Worm (Caenorhabditis elegans) whole organism, young adult: Measurements from ENCODE around the gene che-6.

ENCODE experiments used
- B0019.2 ChIP-seq: fragments of 200-800 bp; sonication (Bioruptor generic); conservative IDR thresholded peaks from 2 replicates; pipeline ENCODE4 v1.3.6; 2022; ENCODE audit warnings: missing genetic modification reagents, missing genetic modification characterization, missing compliant biosample characterization
- C17E4.6 ChIP-seq: fragments of 200-800 bp; sonication (Bioruptor generic); IDR thresholded peaks from 2 replicates; pipeline ENCODE4 v1.3.6; 2022; ENCODE audit warnings: missing genetic modification reagents, missing genetic modification characterization, missing compliant biosample characterization
- F33H1.4 ChIP-seq: fragments of 200-800 bp; sonication (Bioruptor generic); IDR thresholded peaks from 2 replicates; pipeline ENCODE4 v1.3.6; 2022; ENCODE audit warnings: missing genetic modification reagents, missing genetic modification characterization, missing compliant biosample characterization
- F39B2.1 ChIP-seq: fragments of 200-800 bp; sonication (Bioruptor generic); IDR thresholded peaks from 2 replicates; pipeline ENCODE4 v1.3.6; 2022; ENCODE audit warnings: missing genetic modification reagents, missing genetic modification characterization, missing compliant biosample characterization
- K12H6.12 ChIP-seq: fragments of 200-800 bp; sonication (Bioruptor generic); optimal IDR thresholded peaks from 2 replicates; lab custom pipeline; 2018; ENCODE audit warnings: mild to moderate bottlenecking, missing genetic modification characterization, missing compliant biosample characterization
- Y53F4B.3 ChIP-seq: fragments of 200-800 bp; sonication (Bioruptor generic); IDR thresholded peaks from 2 replicates; pipeline ENCODE4 v1.3.6; 2022; ENCODE audit warnings: missing genetic modification reagents, missing genetic modification characterization, missing compliant biosample characterization
- Y56A3A.18 ChIP-seq: fragments of 200-800 bp; sonication (Bioruptor generic); IDR thresholded peaks from 2 replicates; pipeline ENCODE4 v1.3.6; 2022; ENCODE audit warnings: missing genetic modification reagents, missing genetic modification characterization, missing compliant biosample characterization
- ZK185.1 ChIP-seq: sonication (generic microtip); optimal IDR thresholded peaks from 2 replicates; lab custom pipeline; 2016; ENCODE audit warnings: mild to moderate bottlenecking, missing genetic modification characterization, missing compliant biosample characterization; ENCODE audit not compliant: poor library complexity, severe bottlenecking
- aptf-3 ChIP-seq: fragments of 200-800 bp; sonication (Bioruptor generic); IDR thresholded peaks from 2 replicates; pipeline ENCODE4 v1.3.6; 2022; ENCODE audit warnings: missing genetic modification characterization, missing compliant biosample characterization
- atf-7 ChIP-seq: sonication (generic microtip); optimal IDR thresholded peaks from 2 replicates; lab custom pipeline; 2017; ENCODE audit warnings: mild to moderate bottlenecking, missing genetic modification characterization, missing compliant biosample characterization
- attf-3 ChIP-seq: fragments of 200-800 bp; sonication (Bioruptor generic); conservative IDR thresholded peaks from 2 replicates; pipeline ENCODE4 v1.3.6; 2022; ENCODE audit warnings: missing genetic modification reagents, missing genetic modification characterization, missing compliant biosample characterization
- bed-2 ChIP-seq: fragments of 200-800 bp; sonication (Bioruptor generic); IDR thresholded peaks from 2 replicates; pipeline ENCODE4 v1.3.6; 2022; ENCODE audit warnings: missing genetic modification reagents, missing genetic modification characterization, missing compliant biosample characterization
- ceh-100 ChIP-seq: fragments of 200-800 bp; sonication (Bioruptor generic); IDR thresholded peaks from 2 replicates; pipeline ENCODE4 v1.3.6; 2022; ENCODE audit warnings: missing genetic modification reagents, missing genetic modification characterization, missing compliant biosample characterization
- ceh-79 ChIP-seq: sonication (generic microtip); optimal IDR thresholded peaks from 2 replicates; lab custom pipeline; 2017; ENCODE audit warnings: mild to moderate bottlenecking, missing genetic modification characterization, missing compliant biosample characterization
- ceh-91 ChIP-seq: fragments of 200-800 bp; sonication (Bioruptor generic); IDR thresholded peaks from 2 replicates; pipeline ENCODE4 v1.3.6; 2022; ENCODE audit warnings: missing genetic modification reagents, missing genetic modification characterization, missing compliant biosample characterization
- chd-7 ChIP-seq: sonication (generic microtip); optimal IDR thresholded peaks from 2 replicates; lab custom pipeline; 2016; ENCODE audit warnings: mild to moderate bottlenecking, missing genetic modification characterization, moderate library complexity, missing compliant biosample characterization
- dox-1 ChIP-seq: fragments of 200-800 bp; sonication (Bioruptor generic); IDR thresholded peaks from 2 replicates; pipeline ENCODE4 v1.3.6; 2022; ENCODE audit warnings: missing genetic modification reagents, missing genetic modification characterization, missing compliant biosample characterization
- dpl-1 ChIP-seq: fragments of 150-350 bp; optimal IDR thresholded peaks from 2 replicates; lab custom pipeline; 2014; ENCODE audit warnings: missing biosample characterization, missing genetic modification reagents, missing genetic modification characterization
- egl-44 ChIP-seq: fragments of 200-800 bp; sonication (Bioruptor generic); IDR thresholded peaks from 2 replicates; pipeline ENCODE4 v1.3.6; 2022; ENCODE audit warnings: missing genetic modification reagents, missing genetic modification characterization, missing compliant biosample characterization
- egrh-3 ChIP-seq: fragments of 200-800 bp; sonication (Bioruptor generic); IDR thresholded peaks from 2 replicates; pipeline ENCODE4 v1.3.6; 2022; ENCODE audit warnings: missing genetic modification reagents, missing genetic modification characterization, missing compliant biosample characterization
- ekl-4 ChIP-seq: fragments of 200-800 bp; sonication (Bioruptor generic); IDR thresholded peaks from 2 replicates; pipeline ENCODE4 v1.3.6; 2022; ENCODE audit warnings: missing genetic modification reagents, missing genetic modification characterization, missing compliant biosample characterization
- him-1 ChIP-seq: sonication (generic microtip); optimal IDR thresholded peaks from 2 replicates; lab custom pipeline; 2016; ENCODE audit warnings: missing genotype, missing genetic modification reagents, missing genetic modification characterization, missing compliant biosample characterization
- hmg-20 ChIP-seq: fragments of 200-800 bp; sonication (Bioruptor generic); IDR thresholded peaks from 2 replicates; pipeline ENCODE4 v1.3.6; 2022; ENCODE audit warnings: missing genetic modification reagents, missing genetic modification characterization, missing compliant biosample characterization
- hsf-1 ChIP-seq: fragments of 200-800 bp; sonication (Bioruptor generic); IDR thresholded peaks from 2 replicates; pipeline ENCODE4 v1.3.6; 2022; ENCODE audit warnings: missing genetic modification reagents, missing genetic modification characterization, missing compliant biosample characterization
- lin-40 ChIP-seq: sonication (generic microtip); optimal IDR thresholded peaks from 2 replicates; lab custom pipeline; 2016; ENCODE audit warnings: missing genetic modification characterization, mild to moderate bottlenecking, missing compliant biosample characterization, missing genotype, missing genetic modification reagents
- madf-10 ChIP-seq: sonication (generic microtip); optimal IDR thresholded peaks from 2 replicates; lab custom pipeline; 2016; ENCODE audit warnings: mild to moderate bottlenecking, missing genetic modification characterization, missing compliant biosample characterization
- madf-6 ChIP-seq: fragments of 200-800 bp; sonication (Bioruptor generic); IDR thresholded peaks from 2 replicates; pipeline ENCODE4 v1.3.6; 2022; ENCODE audit warnings: missing genetic modification reagents, missing genetic modification characterization, missing compliant biosample characterization
- mxl-1 ChIP-seq: sonication (generic microtip); optimal IDR thresholded peaks from 2 replicates; lab custom pipeline; 2016; ENCODE audit warnings: missing genetic modification characterization, missing compliant biosample characterization
- nfya-2 ChIP-seq: fragments of 200-800 bp; sonication (Bioruptor generic); IDR thresholded peaks from 2 replicates; pipeline ENCODE4 v1.3.6; 2022; ENCODE audit warnings: missing genetic modification reagents, missing genetic modification characterization, missing compliant biosample characterization
- nhr-27 ChIP-seq: fragments of 200-800 bp; sonication (Bioruptor generic); optimal IDR thresholded peaks from 2 replicates; lab custom pipeline; 2018; ENCODE audit warnings: mild to moderate bottlenecking, missing genetic modification characterization, moderate library complexity, missing compliant biosample characterization
- nhr-80 ChIP-seq: sonication (generic microtip); optimal IDR thresholded peaks from 2 replicates; lab custom pipeline; 2016; ENCODE audit warnings: missing genetic modification characterization, missing compliant biosample characterization
- nhr-90 ChIP-seq: sonication (generic microtip); optimal IDR thresholded peaks from 2 replicates; lab custom pipeline; 2016; ENCODE audit warnings: missing genotype, mild to moderate bottlenecking, missing genetic modification characterization, missing compliant biosample characterization
- rcor-1 ChIP-seq: fragments of 200-800 bp; sonication (Bioruptor generic); IDR thresholded peaks from 2 replicates; pipeline ENCODE4 v1.3.6; 2022; ENCODE audit warnings: missing genetic modification reagents, missing genetic modification characterization, missing compliant biosample characterization
- repo-1 ChIP-seq: sonication (generic microtip); optimal IDR thresholded peaks from 2 replicates; lab custom pipeline; 2017; ENCODE audit warnings: mild to moderate bottlenecking, missing genetic modification characterization, missing compliant biosample characterization
- sea-2 ChIP-seq: fragments of 200-800 bp; sonication (Bioruptor generic); IDR thresholded peaks from 2 replicates; pipeline ENCODE4 v1.3.6; 2022; ENCODE audit warnings: missing genetic modification characterization, missing compliant biosample characterization
- somi-1 ChIP-seq: fragments of 200-800 bp; sonication (Bioruptor generic); optimal IDR thresholded peaks from 2 replicates; lab custom pipeline; 2018; ENCODE audit warnings: mild to moderate bottlenecking, missing genetic modification characterization, missing compliant biosample characterization
- sptf-2 ChIP-seq: fragments of 200-800 bp; sonication (Bioruptor generic); optimal IDR thresholded peaks from 2 replicates; lab custom pipeline; 2018; ENCODE audit warnings: mild to moderate bottlenecking, missing genetic modification characterization, missing compliant biosample characterization
- tbx-9 ChIP-seq: sonication (generic microtip); optimal IDR thresholded peaks from 2 replicates; lab custom pipeline; 2016; ENCODE audit warnings: borderline replicate concordance, missing genetic modification characterization, inconsistent platforms, missing compliant biosample characterization
- tlf-1 ChIP-seq: fragments of 200-800 bp; sonication (Bioruptor generic); optimal IDR thresholded peaks from 2 replicates; lab custom pipeline; 2018; ENCODE audit warnings: mild to moderate bottlenecking, missing genetic modification characterization, missing compliant biosample characterization
- zfh-2 ChIP-seq: fragments of 200-800 bp; sonication (Bioruptor generic); conservative IDR thresholded peaks from 2 replicates; pipeline ENCODE4 v1.3.6; 2022; ENCODE audit warnings: missing genetic modification reagents, missing genetic modification characterization, missing compliant biosample characterization
- ztf-22 ChIP-seq: fragments of 200-800 bp; sonication (Bioruptor generic); optimal IDR thresholded peaks from 2 replicates; lab custom pipeline; 2018; ENCODE audit warnings: mild to moderate bottlenecking, missing genetic modification characterization, moderate library complexity, missing compliant biosample characterization
- ztf-3 ChIP-seq: fragments of 200-800 bp; sonication (Bioruptor generic); optimal IDR thresholded peaks from 2 replicates; lab custom pipeline; 2018; ENCODE audit warnings: mild to moderate bottlenecking, missing genetic modification characterization, missing compliant biosample characterization

The che-6 gene

ce11 chrIV:2133431-2133940 is 22.3 kb upstream of the che-6 start, which contains the start of gene C23H5.12:
Gene C23H5.12, plus strand, starts transcription at chrIV:2133481.
- no peak for TF ChIP-seq sea-2
- TF ChIP-seq ceh-100 (GFP tag; lab: Robert Waterston, UW), result no peak
- TF ChIP-seq him-1, result no peak
- TF ChIP-seq F33H1.4 (GFP tag; lab: Robert Waterston, UW), result no peak
- no peak for TF ChIP-seq dpl-1 (GFP tag; lab: Kevin White, UChicago)
- TF ChIP-seq ztf-22 (GFP tag; lab: Kevin White, UChicago), result no peak
- no peak for TF ChIP-seq B0019.2 (GFP tag; lab: Robert Waterston, UW)
- no peak for TF ChIP-seq ZK185.1 (tag; lab: Kevin White, UChicago)
- no peak for TF ChIP-seq hmg-20 (GFP tag; lab: Robert Waterston, UW)
- no peak for TF ChIP-seq egl-44 (GFP tag; lab: Robert Waterston, UW)

- no peak for TF ChIP-seq ekl-4
- no peak for TF ChIP-seq egl-44 (GFP tag; lab: Robert Waterston, UW)
- no peak for TF ChIP-seq attf-3 (GFP tag; lab: Robert Waterston, UW)
- no peak for TF ChIP-seq F33H1.4 (GFP tag; lab: Robert Waterston, UW)
- TF ChIP-seq bed-2 (GFP tag; lab: Robert Waterston, UW), result no peak
- TF ChIP-seq chd-7 (tag; lab: Kevin White, UChicago), result no peak
- no peak for TF ChIP-seq aptf-3 (GFP tag; lab: Robert Waterston, UW)
- TF ChIP-seq K12H6.12 (tag; lab: Kevin White, UChicago), result no peak
- TF ChIP-seq nhr-27 (tag; lab: Kevin White, UChicago), result no peak
- TF ChIP-seq hsf-1 (GFP tag; lab: Robert Waterston, UW), result no peak
- TF ChIP-seq nhr-80 (tag; lab: Kevin White, UChicago), result peak; percentile 60
- no peak for TF ChIP-seq dox-1
- no peak for TF ChIP-seq rcor-1 (GFP tag; lab: Robert Waterston, UW)
- TF ChIP-seq lin-40 (tag; lab: Kevin White, UChicago), result peak; percentile 23
- no peak for TF ChIP-seq nfya-2
- no peak for TF ChIP-seq somi-1 (GFP tag; lab: Kevin White, UChicago)
- TF ChIP-seq C17E4.6 (GFP tag; lab: Robert Waterston, UW), result no peak
- TF ChIP-seq, all 124 proteins: peak for 2
Observed at ce11 chrIV:2130714-2131113, 19.5 kb upstream of the che-6 start, which contains the start of gene prmt-6. Gene prmt-6, plus strand, starts transcription at chrIV:2130965.

ce11 chrIV:2128761-2129160 is 17.6 kb upstream of the che-6 start, which contains the start of gene grl-20:
Gene grl-20, minus strand, starts transcription at chrIV:2128861.
- TF ChIP-seq Y53F4B.3 (GFP tag; lab: Robert Waterston, UW), result no peak
- TF ChIP-seq sptf-2 (GFP tag; lab: Kevin White, UChicago), result no peak
- TF ChIP-seq ztf-22 (GFP tag; lab: Kevin White, UChicago), result no peak

- no peak for TF ChIP-seq Y56A3A.18 (GFP tag; lab: Robert Waterston, UW)
- TF ChIP-seq zfh-2 (GFP tag; lab: Robert Waterston, UW), result peak; percentile 87
- no peak for TF ChIP-seq tbx-9 (tag; lab: Kevin White, UChicago)
- TF ChIP-seq ceh-100 (GFP tag; lab: Robert Waterston, UW), result no peak
- TF ChIP-seq repo-1 (tag; lab: Kevin White, UChicago), result no peak
- no peak for TF ChIP-seq F39B2.1 (GFP tag; lab: Robert Waterston, UW)
- TF ChIP-seq ceh-91, result no peak
- no peak for TF ChIP-seq mxl-1
- no peak for TF ChIP-seq ztf-3 (GFP tag; lab: Kevin White, UChicago)
- no peak for TF ChIP-seq atf-7 (tag; lab: Kevin White, UChicago)
- no peak for TF ChIP-seq ceh-79 (tag; lab: Kevin White, UChicago)
- TF ChIP-seq egrh-3 (GFP tag; lab: Robert Waterston, UW), result peak; percentile 88
- TF ChIP-seq nhr-90 (tag; lab: Kevin White, UChicago), result no peak
- no peak for TF ChIP-seq madf-10 (tag; lab: Kevin White, UChicago)
- no peak for TF ChIP-seq bed-2 (GFP tag; lab: Robert Waterston, UW)
- no peak for TF ChIP-seq hsf-1 (GFP tag; lab: Robert Waterston, UW)
- no peak for TF ChIP-seq tlf-1 (GFP tag; lab: Kevin White, UChicago)
- TF ChIP-seq madf-6, result no peak
Observed at ce11 chrIV:2127375-2127774, 16.2 kb upstream of the che-6 start.
